Fruit fly (Drosophila melanogaster) whole organism: ENCODE measurements around the gene CG8319.

Experiments
- CG8478 ChIP-seq: fragments of >200 bp; optimal IDR thresholded peaks from 2 replicates; lab custom pipeline; 2018; ENCODE audit warnings: inconsistent platforms
- EcR ChIP-seq, 2 experiments: fragments of >200 bp; optimal IDR thresholded peaks; 2 replicates each; lab custom pipeline; 2017; ENCODE audit warnings: missing biosample characterization in 2 of 2, missing genetic modification characterization in 2 of 2, missing genetic modification reagents in 2 of 2
- usp ChIP-seq: fragments of >200 bp; optimal IDR thresholded peaks from 2 replicates; lab custom pipeline; 2017; ENCODE audit warnings: missing biosample characterization, missing genetic modification characterization, mixed read lengths

DNA sequence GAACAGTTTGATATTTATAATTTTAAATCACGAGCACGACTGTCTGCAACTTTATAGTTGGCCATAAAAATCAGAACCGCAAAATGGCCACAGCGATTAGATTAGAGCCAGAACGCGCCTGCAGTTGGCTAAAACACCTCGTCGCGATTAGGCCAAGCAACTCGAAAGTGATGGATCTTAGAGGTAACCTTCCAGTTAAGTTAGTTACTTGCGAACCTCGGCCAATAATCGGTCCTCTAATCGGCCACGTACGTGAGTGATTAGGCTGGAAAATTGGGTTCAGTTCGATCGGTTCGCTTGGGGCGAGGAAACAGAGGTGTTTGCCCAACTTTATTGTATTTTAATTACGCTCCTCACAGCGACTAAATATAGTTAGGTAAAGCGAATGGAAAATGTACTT lies 6.8 kb upstream of the CG8319 start:
- no peak for TF ChIP-seq usp (GFP tag; lab: Kevin White, UChicago)
- no peak for TF ChIP-seq CG8478 (lab: Kevin White, UChicago)
- no peak for TF ChIP-seq EcR (GFP tag; optimal IDR thresholded peaks at IDR 0.05; lab: Kevin White, UChicago)
